Fruit fly (Drosophila melanogaster) whole organism, embryonic: ENCODE data around the gene CG9837.

Source experiments
- Asciz ChIP-seq: fragments of 200-800 bp; sonication (Bioruptor generic); optimal IDR thresholded peaks from 2 replicates; lab custom pipeline; 2017; ENCODE audit warnings: missing biosample characterization, mild to moderate bottlenecking, missing genetic modification characterization, missing genetic modification reagents
- BtbVII ChIP-seq: fragments of 200-800 bp; sonication (Bioruptor generic); optimal IDR thresholded peaks from 3 replicates; lab custom pipeline; 2017; ENCODE audit warnings: missing biosample characterization, mild to moderate bottlenecking, missing genetic modification characterization
- CG11247 ChIP-seq: fragments of 200-800 bp; sonication (Bioruptor generic); IDR thresholded peaks from 2 replicates; pipeline ENCODE4 v1.3.6; 2022; ENCODE audit warnings: missing biosample characterization, missing genetic modification characterization
- CG11504 ChIP-seq: fragments of 200-800 bp; sonication (Bioruptor generic); optimal IDR thresholded peaks from 3 replicates; lab custom pipeline; 2019; ENCODE audit warnings: missing biosample characterization, mild to moderate bottlenecking, missing genetic modification characterization, moderate library complexity
- CG11723 ChIP-seq: fragments of 200-800 bp; sonication (Bioruptor generic); optimal IDR thresholded peaks from 2 replicates; lab custom pipeline; 2017; ENCODE audit warnings: missing biosample characterization, mild to moderate bottlenecking, missing genetic modification characterization
- CG12299 ChIP-seq: fragments of 200-800 bp; sonication (Bioruptor generic); optimal IDR thresholded peaks from 2 replicates; lab custom pipeline; 2018; ENCODE audit warnings: missing biosample characterization, mild to moderate bottlenecking, missing genetic modification characterization
- CG16815 ChIP-seq: fragments of 200-800 bp; sonication (Bioruptor generic); optimal IDR thresholded peaks from 3 replicates; lab custom pipeline; 2017; ENCODE audit warnings: missing biosample characterization, mild to moderate bottlenecking, missing genetic modification characterization
- CG2889 ChIP-seq: fragments of 200-800 bp; sonication (Bioruptor generic); IDR thresholded peaks from 3 replicates; pipeline ENCODE4 v1.3.6; 2022; ENCODE audit warnings: missing biosample characterization, missing genetic modification characterization
- CG3065 ChIP-seq: fragments of 200-800 bp; sonication (Bioruptor generic); optimal IDR thresholded peaks from 2 replicates; lab custom pipeline; 2016; ENCODE audit warnings: missing biosample characterization, missing genetic modification characterization
- CG32532 ChIP-seq: fragments of 200-800 bp; sonication (Bioruptor generic); IDR thresholded peaks from 2 replicates; pipeline ENCODE4 v1.3.6; 2022; ENCODE audit warnings: missing biosample characterization, missing genetic modification characterization
- CG33213 ChIP-seq: fragments of 200-800 bp; sonication (Bioruptor generic); optimal IDR thresholded peaks from 3 replicates; lab custom pipeline; 2016; ENCODE audit warnings: missing biosample characterization, missing genetic modification characterization
- CG3726 ChIP-seq: fragments of 200-800 bp; sonication (Bioruptor generic); IDR thresholded peaks from 3 replicates; pipeline ENCODE4, ENCODE4 v1.3.6; 2022; ENCODE audit warnings: missing biosample characterization, missing genetic modification characterization
- CG4282 ChIP-seq: fragments of 200-800 bp; sonication (Bioruptor generic); optimal IDR thresholded peaks from 2 replicates; lab custom pipeline; 2016; ENCODE audit warnings: missing biosample characterization, missing genetic modification characterization
- CG4360 ChIP-seq: fragments of 200-800 bp; sonication (Bioruptor generic); IDR thresholded peaks from 2 replicates; pipeline ENCODE4 v1.3.6; 2022; ENCODE audit warnings: missing biosample characterization, missing genetic modification characterization
- CG43689 ChIP-seq: fragments of 200-800 bp; sonication (Bioruptor generic); IDR thresholded peaks from 2 replicates; pipeline ENCODE4 v1.3.6; 2022; ENCODE audit warnings: missing biosample characterization, missing genetic modification characterization
- CG6683 ChIP-seq: fragments of 200-800 bp; sonication (Bioruptor generic); optimal IDR thresholded peaks from 2 replicates; lab custom pipeline; 2017; ENCODE audit warnings: missing biosample characterization, mild to moderate bottlenecking, missing genetic modification characterization, missing genetic modification reagents
- CG6689 ChIP-seq: fragments of 200-800 bp; sonication (Bioruptor generic); IDR thresholded peaks from 2 replicates; pipeline ENCODE4 v1.3.6; 2022; ENCODE audit warnings: missing biosample characterization, missing genetic modification characterization
- CG8290 ChIP-seq, 3 experiments: fragments of 200-800 bp; sonication (Bioruptor generic); optimal IDR thresholded peaks; 2 replicates each; lab custom pipeline; 2016 to 2019; ENCODE audit warnings: missing biosample characterization in 3 of 3, missing genetic modification characterization in 3 of 3, mild to moderate bottlenecking in 2 of 3, moderate library complexity in 1 of 3
- CG9215 ChIP-seq: fragments of 200-800 bp; sonication (Bioruptor generic); IDR thresholded peaks from 2 replicates; pipeline ENCODE4 v1.3.6; 2022; ENCODE audit warnings: missing biosample characterization, missing genetic modification characterization
- CrebB ChIP-seq: fragments of 200-800 bp; sonication (Bioruptor generic); optimal IDR thresholded peaks from 3 replicates; lab custom pipeline; 2018; ENCODE audit warnings: missing biosample characterization, mild to moderate bottlenecking, missing genetic modification characterization
- Dll ChIP-seq: fragments of 200-800 bp; sonication (Bioruptor generic); IDR thresholded peaks from 4 replicates; pipeline ENCODE4 v1.3.6; 2022; ENCODE audit warnings: missing biosample characterization, missing genetic modification characterization; ENCODE audit not compliant: partially characterized antibody
- Doc2 ChIP-seq: fragments of 200-800 bp; sonication (Bioruptor generic); IDR thresholded peaks from 2 replicates; pipeline ENCODE4 v1.3.6; 2022; ENCODE audit warnings: missing biosample characterization, missing genetic modification characterization
- HLH4C ChIP-seq: fragments of 200-800 bp; sonication (Bioruptor generic); IDR thresholded peaks from 3 replicates; pipeline ENCODE4 v1.3.6; 2022; ENCODE audit warnings: missing biosample characterization, missing genetic modification characterization; ENCODE audit not compliant: partially characterized antibody
- Max ChIP-seq: fragments of 200-800 bp; sonication (Bioruptor generic); optimal IDR thresholded peaks from 2 replicates; lab custom pipeline; 2016; ENCODE audit warnings: missing biosample characterization, mild to moderate bottlenecking, missing genetic modification characterization
- NK7.1 ChIP-seq: fragments of 200-800 bp; sonication (Bioruptor generic); optimal IDR thresholded peaks from 3 replicates; lab custom pipeline; 2016; ENCODE audit warnings: missing biosample characterization, missing genetic modification characterization
- Oli ChIP-seq: fragments of 200-800 bp; sonication (Bioruptor generic); optimal IDR thresholded peaks from 2 replicates; lab custom pipeline; 2018; ENCODE audit warnings: missing biosample characterization, mild to moderate bottlenecking, missing genetic modification characterization, moderate library complexity
- Ravus ChIP-seq: fragments of 200-800 bp; sonication (Bioruptor generic); IDR thresholded peaks from 2 replicates; pipeline ENCODE4 v1.3.6; 2022; ENCODE audit warnings: missing biosample characterization, missing genetic modification characterization
- Ssrp ChIP-seq: fragments of 200-800 bp; sonication (Bioruptor generic); optimal IDR thresholded peaks from 2 replicates; lab custom pipeline; 2018; ENCODE audit warnings: missing biosample characterization, mild to moderate bottlenecking, missing genetic modification characterization, moderate library complexity
- Stat92E ChIP-seq, 3 experiments: fragments of >200 bp in 2 of 3; fragments of 200-800 bp in 1 of 3; sonication (Bioruptor generic) in 1 of 3; optimal IDR thresholded peaks; 2 replicates each; lab custom pipeline; 2017 to 2019; ENCODE audit warnings: missing biosample characterization in 3 of 3, missing genetic modification characterization in 3 of 3, mild to moderate bottlenecking in 1 of 3, moderate library complexity in 1 of 3
- cg ChIP-seq: fragments of 200-800 bp; sonication (Bioruptor generic); optimal IDR thresholded peaks from 3 replicates; lab custom pipeline; 2019; ENCODE audit warnings: missing biosample characterization, mild to moderate bottlenecking, missing genetic modification characterization, moderate library complexity
- chif ChIP-seq, 2 experiments: fragments of 200-800 bp; sonication (Bioruptor generic); optimal IDR thresholded peaks; 3 replicates each; lab custom pipeline; 2016; ENCODE audit warnings: missing biosample characterization in 2 of 2, missing genetic modification characterization in 2 of 2
- cwo ChIP-seq: fragments of 200-800 bp; sonication (Bioruptor generic); optimal IDR thresholded peaks from 3 replicates; lab custom pipeline; 2017; ENCODE audit warnings: missing biosample characterization, missing genetic modification characterization, mild to moderate bottlenecking, moderate library complexity, missing genetic modification reagents
- da ChIP-seq: fragments of 200-800 bp; sonication (Bioruptor generic); optimal IDR thresholded peaks from 2 replicates; lab custom pipeline; 2016; ENCODE audit warnings: missing biosample characterization, missing genetic modification characterization
- danr ChIP-seq: fragments of 200-800 bp; sonication (Bioruptor generic); IDR thresholded peaks from 2 replicates; pipeline ENCODE4 v1.3.6; 2022; ENCODE audit warnings: missing biosample characterization, missing genetic modification characterization
- dimm ChIP-seq: fragments of 200-800 bp; sonication (Bioruptor generic); IDR thresholded peaks from 2 replicates; pipeline ENCODE4 v1.3.6; 2022; ENCODE audit warnings: missing biosample characterization, missing genetic modification characterization
- dmrt11E ChIP-seq: fragments of 200-800 bp; sonication (Bioruptor generic); optimal IDR thresholded peaks from 3 replicates; lab custom pipeline; 2018; ENCODE audit warnings: missing biosample characterization, mild to moderate bottlenecking, missing genetic modification characterization, moderate library complexity
- dpn ChIP-seq, 2 experiments: fragments of 200-800 bp; sonication (Bioruptor generic); optimal IDR thresholded peaks; 3 replicates each; lab custom pipeline; 2016; ENCODE audit warnings: missing biosample characterization in 2 of 2, missing genetic modification characterization in 2 of 2
- fd64A ChIP-seq: fragments of 200-800 bp; sonication (Bioruptor generic); optimal IDR thresholded peaks from 3 replicates; lab custom pipeline; 2018; ENCODE audit warnings: missing biosample characterization, mild to moderate bottlenecking, missing genetic modification characterization
- fd96Cb ChIP-seq: fragments of 200-800 bp; sonication (Bioruptor generic); optimal IDR thresholded peaks from 2 replicates; lab custom pipeline; 2018; ENCODE audit warnings: missing biosample characterization, mild to moderate bottlenecking, missing genetic modification characterization, moderate library complexity
- hth ChIP-seq: fragments of >200 bp; optimal IDR thresholded peaks from 2 replicates; lab custom pipeline; 2017; ENCODE audit warnings: inconsistent platforms
- kay ChIP-seq: fragments of 200-800 bp; sonication (Bioruptor generic); optimal IDR thresholded peaks from 2 replicates; lab custom pipeline; 2016; ENCODE audit warnings: missing biosample characterization, missing genetic modification characterization
- org-1 ChIP-seq: fragments of 200-800 bp; sonication (Bioruptor generic); optimal IDR thresholded peaks from 2 replicates; lab custom pipeline; 2017; ENCODE audit warnings: missing biosample characterization, missing genetic modification characterization
- p53 ChIP-seq: fragments of 200-800 bp; sonication (Bioruptor generic); optimal IDR thresholded peaks from 2 replicates; lab custom pipeline; 2016; ENCODE audit warnings: missing biosample characterization, missing genetic modification characterization
- pum ChIP-seq: fragments of 200-800 bp; sonication (Bioruptor generic); optimal IDR thresholded peaks from 2 replicates; lab custom pipeline; 2016; ENCODE audit warnings: missing biosample characterization, missing genetic modification characterization
- repo ChIP-seq: fragments of 200-800 bp; sonication (Bioruptor generic); optimal IDR thresholded peaks from 2 replicates; lab custom pipeline; 2016; ENCODE audit warnings: missing biosample characterization, missing genetic modification characterization
- slbo ChIP-seq: fragments of 200-800 bp; sonication (Bioruptor generic); IDR thresholded peaks from 2 replicates; pipeline ENCODE4 v1.3.6; 2022; ENCODE audit warnings: missing biosample characterization, missing genetic modification characterization
- tup ChIP-seq: fragments of 200-800 bp; sonication (Bioruptor generic); optimal IDR thresholded peaks from 2 replicates; lab custom pipeline; 2016; ENCODE audit warnings: missing biosample characterization, mild to moderate bottlenecking, missing genetic modification characterization, moderate library complexity
- twi ChIP-seq: fragments of 200-800 bp; optimal IDR thresholded peaks from 2 replicates; lab custom pipeline; 2019; ENCODE audit warnings: missing biosample characterization, mild to moderate bottlenecking, missing genetic modification characterization, moderate library complexity

The CG9837 gene

DNA sequence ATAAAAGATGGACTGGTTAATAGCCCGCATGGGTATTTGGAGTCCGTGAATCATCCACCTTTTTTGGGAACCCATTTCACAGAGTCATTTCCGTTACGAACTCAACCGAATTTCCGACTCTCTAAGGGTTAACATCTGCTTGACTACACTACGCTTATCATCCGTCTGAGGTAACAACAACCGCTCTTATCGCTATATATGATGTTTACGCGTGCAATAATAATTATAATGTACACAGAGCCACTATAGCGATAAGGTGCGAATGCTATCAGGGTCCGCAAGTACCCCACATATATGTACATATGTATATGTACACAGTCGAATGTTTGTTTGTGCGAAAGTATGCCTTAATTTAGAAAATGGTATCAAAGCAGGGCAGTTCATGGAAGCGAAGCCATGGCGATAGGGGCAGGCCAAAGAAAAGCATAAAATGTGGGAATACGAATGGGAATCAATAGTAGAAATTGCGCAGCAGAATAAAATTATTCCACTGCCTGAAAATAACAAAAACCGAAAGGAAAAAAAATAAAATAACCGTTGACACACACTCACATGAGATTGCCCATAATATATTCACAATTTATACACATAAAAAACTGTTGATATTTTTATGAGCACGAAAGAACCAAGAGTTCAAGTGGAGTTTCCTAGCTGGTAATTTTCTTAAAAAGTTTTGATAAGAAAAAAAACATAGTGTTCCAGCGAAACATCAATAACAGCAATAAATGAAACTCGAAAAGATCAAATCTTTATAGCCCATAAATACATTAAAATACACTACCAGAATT, 2.8 kb downstream of the CG9837 start (continued):
- TF ChIP-seq cwo (GFP tag; lab: Kevin White, UChicago), result peak; percentile 75
- no peak for TF ChIP-seq dimm (GFP tag; lab: Robert Waterston, UW)
- peak; percentile 77 for TF ChIP-seq dmrt11E
- 0 out of 2 replicates have a peak, but pooled peaks have one; percentile 0 for TF ChIP-seq Ravus (GFP tag; lab: Robert Waterston, UW)
- peak; percentile 55 for TF ChIP-seq CG6689 (GFP tag; lab: Robert Waterston, UW)
- 0 out of 3 replicates have a peak, but pooled peaks have one; percentile 7 for TF ChIP-seq HLH4C (GFP tag; lab: Robert Waterston, UW)
- TF ChIP-seq CG11504 (tag; lab: Kevin White, UChicago), result no peak
- peak; percentile 35; the same call in 1 of the 2 replicates for TF ChIP-seq CG11247
- peak; percentile 30; the same call in 1 of the 2 replicates for TF ChIP-seq slbo (GFP tag; lab: Robert Waterston, UW)
- no peak for TF ChIP-seq Stat92E (GFP tag; optimal IDR thresholded peaks at IDR 0.05; lab: Kevin White, UChicago)
- peak; percentile 84 for TF ChIP-seq CG33213 (GFP tag; lab: Kevin White, UChicago)
- TF ChIP-seq kay (GFP tag; lab: Kevin White, UChicago), result peak; percentile 43
- peak; percentile 43; the same call in 2 of the 3 replicates for TF ChIP-seq CG2889 (GFP tag; lab: Robert Waterston, UW)
- peak; percentile 62 for TF ChIP-seq CG9215
- TF ChIP-seq CG4360, result peak; percentile 72
- peak; percentile 71 for TF ChIP-seq CG3065 (GFP tag; lab: Kevin White, UChicago)
- no peak for TF ChIP-seq Oli
- TF ChIP-seq twi (tag; lab: Kevin White, UChicago), result peak; percentile 80
- TF ChIP-seq pum (GFP tag; lab: Kevin White, UChicago), result peak; percentile 23
- TF ChIP-seq CG11723 (GFP tag; lab: Kevin White, UChicago), result peak; percentile 88
- TF ChIP-seq hth (lab: Kevin White, UChicago), result no peak
- peak; percentile 54 to 68 for TF ChIP-seq chif (GFP tag; optimal IDR thresholded peaks at IDR 0.05; lab: Kevin White, UChicago)
- peak; percentile 74 for TF ChIP-seq da (GFP tag; lab: Kevin White, UChicago)
- TF ChIP-seq p53, result peak; percentile 62
- no peak for TF ChIP-seq Doc2
- TF ChIP-seq fd64A (GFP tag; lab: Kevin White, UChicago), result peak; percentile 97
- TF ChIP-seq CG16815 (GFP tag; lab: Kevin White, UChicago), result no peak
- TF ChIP-seq CG8290 (GFP tag; optimal IDR thresholded peaks at IDR 0.05; lab: Kevin White, UChicago), result peak; percentile 62
- TF ChIP-seq CG8290 (tag; optimal IDR thresholded peaks at IDR 0.05; lab: Kevin White, UChicago), result peak; percentile 95 to 98
- peak; percentile 89 for TF ChIP-seq tup (GFP tag; lab: Kevin White, UChicago)
- TF ChIP-seq Ssrp (tag; lab: Kevin White, UChicago), result no peak
- peak; percentile 84 for TF ChIP-seq CG32532 (GFP tag; lab: Robert Waterston, UW)
- no peak for TF ChIP-seq CG43689 (GFP tag; lab: Robert Waterston, UW)
- peak; percentile 97 for TF ChIP-seq CrebB (tag; lab: Kevin White, UChicago)
- TF ChIP-seq BtbVII (GFP tag; lab: Kevin White, UChicago), result peak; percentile 90
- peak in 1 of 2 experiments; percentile 70 for TF ChIP-seq dpn (GFP tag; optimal IDR thresholded peaks at IDR 0.05; lab: Kevin White, UChicago)
- TF ChIP-seq Asciz (GFP tag; lab: Kevin White, UChicago), result peak; percentile 94
- peak; percentile 71 for TF ChIP-seq Max (GFP tag; lab: Kevin White, UChicago)
- no peak for TF ChIP-seq Dll
- peak; percentile 31; the same call in 1 of the 3 replicates for TF ChIP-seq CG3726 (GFP tag; lab: Robert Waterston, UW)
- peak; percentile 73 for TF ChIP-seq CG4282 (GFP tag; lab: Kevin White, UChicago)
- peak; percentile 65 for TF ChIP-seq repo (GFP tag; lab: Kevin White, UChicago)
- peak; percentile 48; the same call in 1 of the 2 replicates for TF ChIP-seq danr
- peak; percentile 91 for TF ChIP-seq org-1 (GFP tag; lab: Kevin White, UChicago)
- peak; percentile 93 for TF ChIP-seq CG12299 (tag; lab: Kevin White, UChicago)
- TF ChIP-seq NK7.1, result peak; percentile 22
- TF ChIP-seq CG6683, result peak; percentile 73
- peak; percentile 34 for TF ChIP-seq fd96Cb (tag; lab: Kevin White, UChicago)
- TF ChIP-seq cg (GFP tag; lab: Kevin White, UChicago), result peak; percentile 33
